Fruit fly (Drosophila melanogaster) whole organism, embryonic: Measurements from ENCODE around the gene CG14913.
A peak's percentile ranks its signal among the peaks of the same experiment; 100 is the strongest.

ENCODE experiments used
- Atf3 ChIP-seq: fragments of 200-800 bp; sonication (Bioruptor generic); optimal IDR thresholded peaks from 3 replicates; lab custom pipeline; 2016; ENCODE audit warnings: missing biosample characterization, missing genetic modification characterization
- BtbVII ChIP-seq: fragments of 200-800 bp; sonication (Bioruptor generic); optimal IDR thresholded peaks from 3 replicates; lab custom pipeline; 2017; ENCODE audit warnings: missing biosample characterization, mild to moderate bottlenecking, missing genetic modification characterization
- CG11696 ChIP-seq: fragments of 200-800 bp; sonication (Bioruptor generic); IDR thresholded peaks from 2 replicates; pipeline ENCODE4 v1.3.6; 2022; ENCODE audit warnings: missing biosample characterization, missing genetic modification characterization
- CG12299 ChIP-seq: fragments of 200-800 bp; sonication (Bioruptor generic); optimal IDR thresholded peaks from 2 replicates; lab custom pipeline; 2018; ENCODE audit warnings: missing biosample characterization, mild to moderate bottlenecking, missing genetic modification characterization
- CG13287 ChIP-seq: fragments of 200-800 bp; sonication (Bioruptor generic); IDR thresholded peaks from 2 replicates; pipeline ENCODE4 v1.3.6; 2022; ENCODE audit warnings: missing biosample characterization, missing genetic modification characterization; ENCODE audit not compliant: partially characterized antibody
- CG13424 ChIP-seq: fragments of 200-800 bp; sonication (Bioruptor generic); optimal IDR thresholded peaks from 2 replicates; lab custom pipeline; 2019; ENCODE audit warnings: missing biosample characterization, mild to moderate bottlenecking, missing genetic modification characterization, moderate library complexity
- CG14050 ChIP-seq: fragments of 200-800 bp; sonication (Bioruptor generic); IDR thresholded peaks from 3 replicates; pipeline ENCODE4 v1.3.6; 2022; ENCODE audit warnings: missing biosample characterization, missing genetic modification characterization
- CG15696 ChIP-seq: fragments of 200-800 bp; sonication (Bioruptor generic); optimal IDR thresholded peaks from 2 replicates; lab custom pipeline; 2019; ENCODE audit warnings: missing biosample characterization, mild to moderate bottlenecking, missing genetic modification characterization, moderate library complexity
- CG17186 ChIP-seq: fragments of 200-800 bp; sonication (Bioruptor generic); optimal IDR thresholded peaks from 3 replicates; lab custom pipeline; 2017; ENCODE audit warnings: missing biosample characterization, missing genetic modification reagents, missing genetic modification characterization
- CG17361 ChIP-seq: fragments of 200-800 bp; sonication (Bioruptor generic); IDR thresholded peaks from 3 replicates; pipeline ENCODE4 v1.3.6; 2022; ENCODE audit warnings: missing biosample characterization, missing genetic modification characterization
- CG18599 ChIP-seq: fragments of 200-800 bp; sonication (Bioruptor generic); optimal IDR thresholded peaks from 3 replicates; lab custom pipeline; 2017; ENCODE audit warnings: missing biosample characterization, missing genetic modification characterization, mild to moderate bottlenecking, moderate library complexity, missing genetic modification reagents
- CG2712 ChIP-seq: fragments of 200-800 bp; optimal IDR thresholded peaks from 3 replicates; lab custom pipeline; 2019; ENCODE audit warnings: missing biosample characterization, mild to moderate bottlenecking, missing genetic modification characterization, moderate library complexity
- CG3163 ChIP-seq: fragments of 200-800 bp; sonication (Bioruptor generic); optimal IDR thresholded peaks from 3 replicates; lab custom pipeline; 2016; ENCODE audit warnings: missing biosample characterization, missing genetic modification characterization
- CG32532 ChIP-seq: fragments of 200-800 bp; sonication (Bioruptor generic); IDR thresholded peaks from 2 replicates; pipeline ENCODE4 v1.3.6; 2022; ENCODE audit warnings: missing biosample characterization, missing genetic modification characterization
- CG42726 ChIP-seq: fragments of 200-800 bp; sonication (Bioruptor generic); IDR thresholded peaks from 2 replicates; pipeline ENCODE4 v1.3.6; 2022; ENCODE audit warnings: missing biosample characterization, missing genetic modification characterization; ENCODE audit not compliant: partially characterized antibody
- CG4282 ChIP-seq: fragments of 200-800 bp; sonication (Bioruptor generic); optimal IDR thresholded peaks from 2 replicates; lab custom pipeline; 2016; ENCODE audit warnings: missing biosample characterization, missing genetic modification characterization
- CG4360 ChIP-seq: fragments of 200-800 bp; sonication (Bioruptor generic); IDR thresholded peaks from 2 replicates; pipeline ENCODE4 v1.3.6; 2022; ENCODE audit warnings: missing biosample characterization, missing genetic modification characterization
- CG5953 ChIP-seq: fragments of 200-800 bp; sonication (Bioruptor generic); IDR thresholded peaks from 2 replicates; pipeline ENCODE4 v1.3.6; 2022; ENCODE audit warnings: missing biosample characterization, missing genetic modification characterization
- CG6791 ChIP-seq: fragments of 200-800 bp; sonication (Bioruptor generic); IDR thresholded peaks from 3 replicates; pipeline ENCODE4 v1.3.6; 2022; ENCODE audit warnings: missing biosample characterization, missing genetic modification characterization; ENCODE audit not compliant: partially characterized antibody
- CG8290 ChIP-seq, 3 experiments: fragments of 200-800 bp; sonication (Bioruptor generic); optimal IDR thresholded peaks; 2 replicates each; lab custom pipeline; 2016 to 2019; ENCODE audit warnings: missing biosample characterization in 3 of 3, missing genetic modification characterization in 3 of 3, mild to moderate bottlenecking in 2 of 3, moderate library complexity in 1 of 3
- CG9727 ChIP-seq: fragments of 200-800 bp; sonication (Bioruptor generic); optimal IDR thresholded peaks from 3 replicates; lab custom pipeline; 2017; ENCODE audit warnings: missing biosample characterization, mild to moderate bottlenecking, missing genetic modification characterization
- Deaf1 ChIP-seq: fragments of 200-800 bp; optimal IDR thresholded peaks from 3 replicates; lab custom pipeline; 2019; ENCODE audit warnings: missing biosample characterization, mild to moderate bottlenecking, missing genetic modification characterization, moderate library complexity
- Dfd ChIP-seq, 2 experiments: fragments of >200 bp; optimal IDR thresholded peaks; 2 replicates each; lab custom pipeline; 2017; ENCODE audit warnings: missing biosample characterization in 2 of 2, missing genetic modification characterization in 2 of 2
- Dll ChIP-seq: fragments of 200-800 bp; sonication (Bioruptor generic); IDR thresholded peaks from 4 replicates; pipeline ENCODE4 v1.3.6; 2022; ENCODE audit warnings: missing biosample characterization, missing genetic modification characterization; ENCODE audit not compliant: partially characterized antibody
- Elba2 ChIP-seq: fragments of 200-800 bp; sonication (Bioruptor generic); optimal IDR thresholded peaks from 3 replicates; lab custom pipeline; 2016; ENCODE audit warnings: missing biosample characterization, missing genetic modification characterization
- HLHmδ ChIP-seq: fragments of 200-800 bp; sonication (Bioruptor generic); optimal IDR thresholded peaks from 2 replicates; lab custom pipeline; 2018; ENCODE audit warnings: missing biosample characterization, mild to moderate bottlenecking, missing genetic modification characterization, moderate library complexity
- Hmr ChIP-seq: fragments of 200-800 bp; sonication (Bioruptor generic); optimal IDR thresholded peaks from 3 replicates; lab custom pipeline; 2017; ENCODE audit warnings: mild to moderate bottlenecking, missing biosample characterization, missing genetic modification reagents, missing genetic modification characterization
- MBD-R2 ChIP-seq: fragments of 200-800 bp; sonication (Bioruptor generic); IDR thresholded peaks from 2 replicates; pipeline ENCODE4 v1.3.6; 2022; ENCODE audit warnings: missing biosample characterization, missing genetic modification characterization
- NC2α ChIP-seq: fragments of 200-800 bp; sonication (Bioruptor generic); optimal IDR thresholded peaks from 2 replicates; lab custom pipeline; 2016; ENCODE audit warnings: missing biosample characterization, missing genetic modification characterization
- NFAT ChIP-seq: fragments of 200-800 bp; sonication (Bioruptor generic); IDR thresholded peaks from 2 replicates; pipeline ENCODE4 v1.3.6; 2022; ENCODE audit warnings: missing biosample characterization, missing genetic modification characterization
- Oli ChIP-seq: fragments of 200-800 bp; sonication (Bioruptor generic); optimal IDR thresholded peaks from 2 replicates; lab custom pipeline; 2018; ENCODE audit warnings: missing biosample characterization, mild to moderate bottlenecking, missing genetic modification characterization, moderate library complexity
- Ptx1 ChIP-seq: fragments of 200-800 bp; sonication (Bioruptor generic); IDR thresholded peaks from 2 replicates; pipeline ENCODE4 v1.3.6; 2022; ENCODE audit warnings: missing biosample characterization, missing genetic modification characterization
- abd-A ChIP-seq: fragments of 200-800 bp; sonication (Bioruptor generic); optimal IDR thresholded peaks from 3 replicates; lab custom pipeline; 2019; ENCODE audit warnings: missing biosample characterization, mild to moderate bottlenecking, missing genetic modification characterization, moderate library complexity
- cad ChIP-seq: fragments of >200 bp; optimal IDR thresholded peaks from 2 replicates; lab custom pipeline; 2017; ENCODE audit warnings: missing biosample characterization, missing genetic modification characterization
- crp ChIP-seq, 2 experiments: fragments of 200-800 bp; sonication (Bioruptor generic); optimal IDR thresholded peaks; 2 replicates in 1 of 2; 3 replicates in 1 of 2; lab custom pipeline; 2017; ENCODE audit warnings: missing biosample characterization in 2 of 2, missing genetic modification characterization in 2 of 2, mild to moderate bottlenecking in 1 of 2, moderate library complexity in 1 of 2
- dm ChIP-seq: fragments of 200-800 bp; sonication (Bioruptor generic); optimal IDR thresholded peaks from 3 replicates; lab custom pipeline; 2016; ENCODE audit warnings: missing biosample characterization, missing genetic modification characterization
- esg ChIP-seq: fragments of 200-800 bp; sonication (Bioruptor generic); conservative IDR thresholded peaks from 2 replicates; pipeline ENCODE4 v1.3.6; 2022; ENCODE audit warnings: missing biosample characterization, missing genetic modification characterization
- exex ChIP-seq: fragments of 200-800 bp; sonication (Bioruptor generic); optimal IDR thresholded peaks from 4 replicates; lab custom pipeline; 2018; ENCODE audit warnings: missing biosample characterization, mild to moderate bottlenecking, missing genetic modification characterization, moderate library complexity
- nau ChIP-seq: fragments of 200-800 bp; sonication (Bioruptor generic); optimal IDR thresholded peaks from 3 replicates; lab custom pipeline; 2017; ENCODE audit warnings: missing biosample characterization, mild to moderate bottlenecking, missing genetic modification characterization, missing genetic modification reagents
- oc ChIP-seq: fragments of 200-800 bp; sonication (Bioruptor generic); optimal IDR thresholded peaks from 2 replicates; lab custom pipeline; 2018; ENCODE audit warnings: missing biosample characterization, mild to moderate bottlenecking, missing genetic modification characterization, moderate library complexity
- otp ChIP-seq: fragments of 200-800 bp; sonication (Bioruptor generic); IDR thresholded peaks from 3 replicates; pipeline ENCODE4, ENCODE4 v1.3.6; 2022; ENCODE audit warnings: missing biosample characterization, missing genetic modification characterization
- pb ChIP-seq: fragments of 200-800 bp; sonication (Bioruptor generic); optimal IDR thresholded peaks from 3 replicates; lab custom pipeline; 2016; ENCODE audit warnings: missing biosample characterization, missing genetic modification characterization
- row ChIP-seq: fragments of 200-800 bp; sonication (Bioruptor generic); IDR thresholded peaks from 3 replicates; pipeline ENCODE4 v1.3.6; 2022; ENCODE audit warnings: missing biosample characterization, missing genetic modification characterization
- run ChIP-seq: fragments of 200-800 bp; sonication (Bioruptor generic); optimal IDR thresholded peaks from 3 replicates; lab custom pipeline; 2018; ENCODE audit warnings: missing biosample characterization, mild to moderate bottlenecking, missing genetic modification characterization
- slou ChIP-seq: fragments of 200-800 bp; sonication (Bioruptor generic); optimal IDR thresholded peaks from 3 replicates; lab custom pipeline; 2016; ENCODE audit warnings: missing biosample characterization, missing genetic modification characterization
- so ChIP-seq: fragments of 200-800 bp; sonication (Bioruptor generic); IDR thresholded peaks from 3 replicates; pipeline ENCODE4 v1.3.6; 2022; ENCODE audit warnings: missing biosample characterization, missing genetic modification characterization
- tap ChIP-seq: fragments of 200-800 bp; optimal IDR thresholded peaks from 3 replicates; lab custom pipeline; 2019; ENCODE audit warnings: missing biosample characterization, mild to moderate bottlenecking, missing genetic modification characterization, moderate library complexity
- trh ChIP-seq: fragments of 200-800 bp; sonication (Bioruptor generic); optimal IDR thresholded peaks from 2 replicates; lab custom pipeline; 2016; ENCODE audit warnings: missing biosample characterization, missing genetic modification characterization

The CG14913 gene

dm6 chr2L:10967257-10968008 is 49.4 kb upstream of the CG14913 start (continued):
- TF ChIP-seq Deaf1 (tag; lab: Kevin White, UChicago) = no peak
- no peak for TF ChIP-seq BtbVII (GFP tag; lab: Kevin White, UChicago)
- TF ChIP-seq CG14050 (GFP tag; lab: Robert Waterston, UW) = no peak
- TF ChIP-seq Ptx1 (GFP tag; lab: Robert Waterston, UW) = no peak
- TF ChIP-seq exex (tag; lab: Kevin White, UChicago) = peak; percentile 40
- TF ChIP-seq MBD-R2 (GFP tag; lab: Robert Waterston, UW) = no peak
- TF ChIP-seq CG3163 (GFP tag; lab: Kevin White, UChicago) = no peak
- peak; percentile 63 for TF ChIP-seq CG9727 (GFP tag; lab: Kevin White, UChicago)
- peak; percentile 70 for TF ChIP-seq abd-A (tag; lab: Kevin White, UChicago)
- no peak for TF ChIP-seq so (GFP tag; lab: Robert Waterston, UW)
- peak; percentile 20 for TF ChIP-seq CG12299
- TF ChIP-seq CG8290 (GFP tag; optimal IDR thresholded peaks at IDR 0.05; lab: Kevin White, UChicago) = no peak
- TF ChIP-seq CG8290 (tag; optimal IDR thresholded peaks at IDR 0.05; lab: Kevin White, UChicago) = peak in 1 of 2 experiments; percentile 50
- TF ChIP-seq CG42726 (GFP tag; lab: Robert Waterston, UW) = 0 out of 2 replicates have a peak, but pooled peaks have one; percentile 40
- 0 out of 3 replicates have a peak, but pooled peaks have one; percentile 24 for TF ChIP-seq otp (GFP tag; lab: Robert Waterston, UW)
- TF ChIP-seq slou = no peak
- TF ChIP-seq oc = peak; percentile 52
- TF ChIP-seq Elba2 = peak; percentile 78
- peak; percentile 34; the same call in 1 of the 4 replicates for TF ChIP-seq Dll
- no peak for TF ChIP-seq CG4360 (GFP tag; lab: Robert Waterston, UW)
- no peak for TF ChIP-seq CG15696
- TF ChIP-seq CG17186 (GFP tag; lab: Kevin White, UChicago) = peak; percentile 29
- peak; percentile 27 for TF ChIP-seq pb
- TF ChIP-seq esg (GFP tag; lab: Robert Waterston, UW) = no peak
- TF ChIP-seq dm (GFP tag; lab: Kevin White, UChicago) = peak; percentile 66
- peak; percentile 40 for TF ChIP-seq CG4282 (GFP tag; lab: Kevin White, UChicago)
- peak; percentile 6 for TF ChIP-seq NC2α (GFP tag; lab: Kevin White, UChicago)
- TF ChIP-seq crp (GFP tag; optimal IDR thresholded peaks at IDR 0.05; lab: Kevin White, UChicago) = peak in 1 of 2 experiments; percentile 16
- no peak for TF ChIP-seq Oli (tag; lab: Kevin White, UChicago)
- no peak for TF ChIP-seq trh (GFP tag; lab: Kevin White, UChicago)
- peak; percentile 77 for TF ChIP-seq row (GFP tag; lab: Robert Waterston, UW)
- no peak for TF ChIP-seq NFAT (GFP tag; lab: Robert Waterston, UW)
- TF ChIP-seq CG13424 (tag; lab: Kevin White, UChicago) = peak; percentile 1
- TF ChIP-seq CG32532 (GFP tag; lab: Robert Waterston, UW) = no peak
- TF ChIP-seq CG13287 = no peak
- 0 out of 2 replicates have a peak, but pooled peaks have one; percentile 11 for TF ChIP-seq CG5953
- 0 out of 3 replicates have a peak, but pooled peaks have one; percentile 9 for TF ChIP-seq CG17361 (GFP tag; lab: Robert Waterston, UW)
- peak; percentile 36 for TF ChIP-seq CG18599 (GFP tag; lab: Kevin White, UChicago)
- TF ChIP-seq cad (GFP tag; lab: Kevin White, UChicago) = peak; percentile 32
- peak; percentile 25 for TF ChIP-seq CG2712 (tag; lab: Kevin White, UChicago)
- TF ChIP-seq run = no peak
- TF ChIP-seq CG11696 = no peak
- TF ChIP-seq Atf3 (GFP tag; lab: Kevin White, UChicago) = no peak
- peak; percentile 73 for TF ChIP-seq HLHmδ (GFP tag; lab: Kevin White, UChicago)
- TF ChIP-seq tap (tag; lab: Kevin White, UChicago) = no peak
- TF ChIP-seq Hmr = no peak
- no peak for TF ChIP-seq Dfd (GFP tag; optimal IDR thresholded peaks at IDR 0.05; lab: Kevin White, UChicago)
- TF ChIP-seq CG6791 (GFP tag; lab: Robert Waterston, UW) = peak; percentile 46; the same call in 2 of the 3 replicates
- peak; percentile 40 for TF ChIP-seq nau
